Worm (Caenorhabditis elegans): ENCODE results near the gene M176.4.

DNA sequence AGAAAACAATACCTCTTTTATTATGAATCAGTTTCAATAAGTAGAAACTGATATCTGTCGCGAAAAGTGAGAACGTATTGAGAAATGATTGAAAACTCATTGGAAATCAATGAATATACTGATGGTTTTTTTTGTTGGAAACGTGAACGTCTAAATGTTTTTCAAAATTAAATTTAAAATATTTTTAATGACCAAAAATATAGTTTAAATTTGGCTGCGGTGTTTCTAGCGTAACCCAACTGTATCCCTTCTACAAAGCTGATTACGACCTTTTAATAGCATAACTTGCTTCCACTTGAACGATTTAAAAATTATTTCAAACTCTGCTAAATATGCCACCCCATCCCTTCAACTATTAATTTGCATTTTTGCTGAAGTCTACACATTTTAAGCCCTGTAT, 6.7 kb upstream of the M176.4 start, which contains the start of gene M176.9:
- TF ChIP-seq gmeb-2 (tag; optimal IDR thresholded peaks at IDR 0.05) (no peak), F13H6.1 (tag; optimal IDR thresholded peaks at IDR 0.05) (no peak), nhr-11 (tag; optimal IDR thresholded peaks at IDR 0.05) (no peak), nfya-1 (tag; optimal IDR thresholded peaks at IDR 0.05) (no peak), pqm-1 (tag; optimal IDR thresholded peaks at IDR 0.05) (no peak), dve-1 (tag; optimal IDR thresholded peaks at IDR 0.05) (no peak), pha-4 (tag; optimal IDR thresholded peaks at IDR 0.05) (no peak), tbx-2 (tag; optimal IDR thresholded peaks at IDR 0.05) (no peak), ref-2 (tag; optimal IDR thresholded peaks at IDR 0.05) (no peak), ama-1 (optimal IDR thresholded peaks at IDR 0.05) (no peak), ceh-22 (tag; optimal IDR thresholded peaks at IDR 0.05) (no peak)
